Worm (Caenorhabditis elegans) whole organism, late embryonic: ENCODE measurements around the gene ogdh-2.

Experiments
- C08G9.2 ChIP-seq: sonication (generic microtip); optimal IDR thresholded peaks from 2 replicates; lab custom pipeline; 2016; ENCODE audit warnings: mild to moderate bottlenecking, missing genetic modification characterization, moderate library complexity, missing compliant biosample characterization
- ceh-48 ChIP-seq: sonication (generic microtip); optimal IDR thresholded peaks from 2 replicates; lab custom pipeline; 2016; ENCODE audit warnings: missing genetic modification characterization, inconsistent platforms, missing compliant biosample characterization
- fax-1 ChIP-seq: sonication (generic microtip); optimal IDR thresholded peaks from 2 replicates; lab custom pipeline; 2016; ENCODE audit warnings: missing genotype, missing genetic modification characterization, missing compliant biosample characterization
- fkh-10 ChIP-seq: fragments of 150-350 bp; optimal IDR thresholded peaks from 2 replicates; lab custom pipeline; 2014; ENCODE audit warnings: missing biosample characterization, missing genetic modification reagents, missing genetic modification characterization
- mec-3 ChIP-seq: sonication (generic microtip); optimal IDR thresholded peaks from 2 replicates; lab custom pipeline; 2016; ENCODE audit warnings: borderline replicate concordance, missing genetic modification characterization, missing compliant biosample characterization
- nhr-11 ChIP-seq: fragments of 150-350 bp; optimal IDR thresholded peaks from 2 replicates; lab custom pipeline; 2014; ENCODE audit warnings: missing biosample characterization, missing genetic modification characterization
- pqm-1 ChIP-seq: sonication (generic microtip); optimal IDR thresholded peaks from 2 replicates; lab custom pipeline; 2016; ENCODE audit warnings: missing genetic modification characterization, missing compliant biosample characterization
- pros-1 ChIP-seq: fragments of 150-350 bp; optimal IDR thresholded peaks from 2 replicates; lab custom pipeline; 2014; ENCODE audit warnings: missing biosample characterization, missing genetic modification reagents, missing genetic modification characterization
- tbx-2 ChIP-seq: sonication (generic microtip); optimal IDR thresholded peaks from 2 replicates; lab custom pipeline; 2016; ENCODE audit warnings: missing genetic modification characterization, missing compliant biosample characterization
- tbx-7 ChIP-seq: sonication (generic microtip); optimal IDR thresholded peaks from 2 replicates; lab custom pipeline; 2016; ENCODE audit warnings: missing genotype, missing genetic modification characterization, missing compliant biosample characterization
- ttx-3 ChIP-seq: sonication (generic microtip); optimal IDR thresholded peaks from 2 replicates; lab custom pipeline; 2016; ENCODE audit warnings: missing genetic modification reagents, missing genetic modification characterization, missing compliant biosample characterization
- unc-86 ChIP-seq: sonication (generic microtip); optimal IDR thresholded peaks from 2 replicates; lab custom pipeline; 2016; ENCODE audit warnings: missing genetic modification characterization, missing compliant biosample characterization

DNA sequence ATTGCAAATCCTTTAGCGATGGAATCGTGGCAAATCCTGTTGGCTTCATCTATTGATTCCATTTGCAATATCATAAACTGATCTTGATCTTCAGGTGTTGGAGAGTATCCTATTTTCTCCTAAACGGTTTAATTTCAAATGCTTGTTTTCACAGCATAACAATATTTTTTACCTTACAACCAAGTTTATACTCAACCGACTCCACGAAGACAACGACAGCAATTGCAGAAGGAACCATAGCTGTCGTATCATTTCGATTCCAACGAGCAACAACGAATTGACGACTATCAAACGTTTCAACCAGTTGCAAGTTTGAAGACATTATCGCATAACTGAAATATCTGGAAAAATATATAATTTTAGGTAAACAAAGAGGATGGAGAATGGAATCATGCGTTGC is 10.5 kb upstream of the ogdh-2 start, which contains the start of gene usip-1:
- TF ChIP-seq tbx-7 (tag; lab: Kevin White, UChicago) (no peak), pqm-1 (tag; lab: Kevin White, UChicago) (no peak), mec-3 (tag; lab: Kevin White, UChicago) (no peak), ceh-48 (no peak), fax-1 (tag; lab: Kevin White, UChicago) (no peak), tbx-2 (no peak), unc-86 (tag; lab: Kevin White, UChicago) (no peak), fkh-10 (GFP tag; lab: Kevin White, UChicago) (no peak), pros-1 (tag; lab: Kevin White, UChicago) (no peak), ttx-3 (tag; lab: Kevin White, UChicago) (no peak), C08G9.2 (tag; lab: Kevin White, UChicago) (no peak), nhr-11 (no peak)
